Fruit fly (Drosophila melanogaster) whole organism, pupa: Measurements from ENCODE around the gene MsR1.
A peak's percentile ranks its signal among the peaks of the same experiment; 100 is the strongest.

ENCODE experiments used
- CG10348 ChIP-seq: fragments of 200-800 bp; sonication (Bioruptor generic); IDR thresholded peaks from 2 replicates; pipeline ENCODE4 v1.3.6; 2022; ENCODE audit warnings: missing biosample characterization, missing genetic modification characterization
- CG12605 ChIP-seq: fragments of 200-800 bp; sonication (Bioruptor generic); IDR thresholded peaks from 2 replicates; pipeline ENCODE4 v1.3.6; 2022; ENCODE audit warnings: missing biosample characterization, missing genetic modification characterization
- CG13204 ChIP-seq: fragments of 200-800 bp; sonication (Bioruptor generic); optimal IDR thresholded peaks from 2 replicates; lab custom pipeline; 2018; ENCODE audit warnings: missing biosample characterization, mild to moderate bottlenecking, missing genetic modification characterization, moderate library complexity
- CG14655 ChIP-seq: fragments of 200-800 bp; sonication (Bioruptor generic); optimal IDR thresholded peaks from 3 replicates; lab custom pipeline; 2017; ENCODE audit warnings: mild to moderate bottlenecking, missing biosample characterization, missing genetic modification reagents, missing genetic modification characterization
- CG15710 ChIP-seq: fragments of 200-800 bp; sonication (Bioruptor generic); optimal IDR thresholded peaks from 2 replicates; lab custom pipeline; 2018; ENCODE audit warnings: missing biosample characterization, mild to moderate bottlenecking, missing genetic modification characterization, moderate library complexity
- CG17806 ChIP-seq: fragments of 200-800 bp; sonication (Bioruptor generic); optimal IDR thresholded peaks from 2 replicates; lab custom pipeline; 2018; ENCODE audit warnings: missing biosample characterization, mild to moderate bottlenecking, missing genetic modification characterization, moderate library complexity
- CG32121 ChIP-seq: fragments of 200-800 bp; sonication (Bioruptor generic); IDR thresholded peaks from 2 replicates; pipeline ENCODE4 v1.3.6; 2022; ENCODE audit warnings: missing biosample characterization, missing genetic modification characterization
- CG34367 ChIP-seq: fragments of 200-800 bp; sonication (Bioruptor generic); optimal IDR thresholded peaks from 2 replicates; lab custom pipeline; 2018; ENCODE audit warnings: missing biosample characterization, mild to moderate bottlenecking, missing genetic modification characterization
- CG4496 ChIP-seq: fragments of 200-800 bp; sonication (Bioruptor generic); IDR thresholded peaks from 3 replicates; pipeline ENCODE4 v1.3.6; 2022; ENCODE audit warnings: missing biosample characterization, missing genetic modification characterization
- CG8159 ChIP-seq: fragments of 200-800 bp; sonication (Bioruptor generic); optimal IDR thresholded peaks from 3 replicates; lab custom pipeline; 2018; ENCODE audit warnings: missing biosample characterization, mild to moderate bottlenecking, missing genetic modification characterization, moderate library complexity
- CG8301 ChIP-seq: fragments of 200-800 bp; sonication (Bioruptor generic); optimal IDR thresholded peaks from 2 replicates; lab custom pipeline; 2018; ENCODE audit warnings: missing biosample characterization, mild to moderate bottlenecking, missing genetic modification characterization
- CG9948 ChIP-seq: fragments of 200-800 bp; sonication (Bioruptor generic); optimal IDR thresholded peaks from 2 replicates; lab custom pipeline; 2018; ENCODE audit warnings: missing biosample characterization, mild to moderate bottlenecking, missing genetic modification characterization, moderate library complexity
- D1 ChIP-seq: fragments of 200-800 bp; sonication (Bioruptor generic); optimal IDR thresholded peaks from 2 replicates; lab custom pipeline; 2018; ENCODE audit warnings: missing biosample characterization, mild to moderate bottlenecking, missing genetic modification characterization, moderate library complexity
- EcR ChIP-seq: fragments of 200-800 bp; sonication (Bioruptor generic); optimal IDR thresholded peaks from 3 replicates; lab custom pipeline; 2019; ENCODE audit warnings: missing biosample characterization, missing genetic modification characterization, mild to moderate bottlenecking, moderate library complexity, missing genetic modification reagents
- Ets98B ChIP-seq: fragments of 200-800 bp; sonication (Bioruptor generic); IDR thresholded peaks from 2 replicates; pipeline ENCODE4 v1.3.6; 2022; ENCODE audit warnings: missing biosample characterization, missing genetic modification characterization
- Pif1A ChIP-seq: fragments of 200-800 bp; sonication (Bioruptor generic); optimal IDR thresholded peaks from 3 replicates; lab custom pipeline; 2016; ENCODE audit warnings: missing biosample characterization, missing genetic modification characterization
- Pif1B ChIP-seq: fragments of 200-800 bp; sonication (Bioruptor generic); optimal IDR thresholded peaks from 3 replicates; lab custom pipeline; 2016; ENCODE audit warnings: missing biosample characterization, missing genetic modification characterization
- Snoo ChIP-seq: fragments of 200-800 bp; sonication (Bioruptor generic); optimal IDR thresholded peaks from 3 replicates; lab custom pipeline; 2017; ENCODE audit warnings: missing biosample characterization, mild to moderate bottlenecking, missing genetic modification characterization, inconsistent platforms
- fd96Ca ChIP-seq: fragments of 200-800 bp; sonication (Bioruptor generic); IDR thresholded peaks from 3 replicates; pipeline ENCODE4 v1.3.6; 2022; ENCODE audit warnings: missing biosample characterization, missing genetic modification characterization
- gl ChIP-seq: fragments of 200-800 bp; sonication (Bioruptor generic); optimal IDR thresholded peaks from 2 replicates; lab custom pipeline; 2018; ENCODE audit warnings: missing biosample characterization, mild to moderate bottlenecking, missing genetic modification characterization
- rn ChIP-seq: fragments of 200-800 bp; sonication (Bioruptor generic); IDR thresholded peaks from 2 replicates; pipeline ENCODE4 v1.3.6; 2022; ENCODE audit warnings: missing biosample characterization, missing genetic modification characterization

MsR1 gene

DNA sequence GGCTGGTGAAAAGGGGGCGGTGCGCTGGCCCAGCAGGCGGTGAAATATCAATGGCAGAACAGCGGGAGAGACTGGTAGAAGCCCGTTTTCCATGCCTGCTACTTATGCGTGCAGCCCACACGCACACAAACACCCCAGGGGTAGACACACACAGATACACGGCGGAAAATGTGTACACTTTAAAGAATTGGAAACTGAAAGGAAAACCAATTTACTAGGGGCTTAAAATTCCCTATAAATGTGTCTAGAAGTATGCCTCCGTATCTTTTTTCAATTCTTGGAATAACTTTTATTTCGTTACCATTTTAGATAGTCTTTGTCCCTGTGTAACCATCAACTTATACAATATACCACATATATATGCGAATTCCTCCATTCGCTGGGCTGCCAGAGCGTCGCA lies 9.7 kb downstream of the MsR1 start:
- TF ChIP-seq D1, result no peak
- no peak for TF ChIP-seq Pif1B
- no peak for TF ChIP-seq Snoo
- no peak for TF ChIP-seq fd96Ca (GFP tag; lab: Robert Waterston, UW)
- TF ChIP-seq gl (tag; lab: Kevin White, UChicago), result no peak
- TF ChIP-seq EcR (GFP tag; lab: Kevin White, UChicago), result no peak
- TF ChIP-seq Pif1A (GFP tag; lab: Kevin White, UChicago), result no peak
- no peak for TF ChIP-seq CG8159 (tag; lab: Kevin White, UChicago)
- TF ChIP-seq CG13204 (GFP tag; lab: Kevin White, UChicago), result no peak
- TF ChIP-seq CG14655 (GFP tag; lab: Kevin White, UChicago), result no peak

DNA sequence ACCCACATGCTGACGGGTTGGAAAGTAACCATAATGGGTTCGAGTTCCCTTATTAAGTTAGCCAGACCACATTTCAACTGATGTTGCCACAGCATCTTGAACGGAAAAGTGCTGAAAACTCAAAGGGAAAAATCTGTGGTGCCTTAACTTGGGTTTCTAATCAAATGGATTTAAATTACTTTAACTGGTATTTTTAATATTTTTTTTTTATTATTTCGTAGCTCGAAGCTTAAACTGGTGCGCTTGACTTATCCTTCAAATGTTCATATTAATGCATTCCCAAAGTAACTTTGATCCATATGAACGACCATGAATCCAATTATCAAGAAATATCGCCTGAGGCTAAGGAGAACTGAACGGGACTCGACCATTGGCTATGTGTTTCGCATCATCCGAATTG lies 37.8 kb downstream of the MsR1 start, which contains the start of gene CG13801:
Gene CG13801 (plus strand): TSS at position 301 of the 400 bp plus-strand sequence.
- no peak for TF ChIP-seq gl (tag; lab: Kevin White, UChicago)
- TF ChIP-seq rn, result no peak
- TF ChIP-seq CG13204 (GFP tag; lab: Kevin White, UChicago), result no peak
- no peak for TF ChIP-seq EcR (GFP tag; lab: Kevin White, UChicago)
- no peak for TF ChIP-seq Ets98B (GFP tag; lab: Robert Waterston, UW)
- no peak for TF ChIP-seq CG32121 (GFP tag; lab: Robert Waterston, UW)
- no peak for TF ChIP-seq CG34367 (tag; lab: Kevin White, UChicago)
- TF ChIP-seq CG10348 (GFP tag; lab: Robert Waterston, UW), result no peak
- TF ChIP-seq CG17806, result no peak
- no peak for TF ChIP-seq Pif1B
- no peak for TF ChIP-seq CG14655 (GFP tag; lab: Kevin White, UChicago)

DNA sequence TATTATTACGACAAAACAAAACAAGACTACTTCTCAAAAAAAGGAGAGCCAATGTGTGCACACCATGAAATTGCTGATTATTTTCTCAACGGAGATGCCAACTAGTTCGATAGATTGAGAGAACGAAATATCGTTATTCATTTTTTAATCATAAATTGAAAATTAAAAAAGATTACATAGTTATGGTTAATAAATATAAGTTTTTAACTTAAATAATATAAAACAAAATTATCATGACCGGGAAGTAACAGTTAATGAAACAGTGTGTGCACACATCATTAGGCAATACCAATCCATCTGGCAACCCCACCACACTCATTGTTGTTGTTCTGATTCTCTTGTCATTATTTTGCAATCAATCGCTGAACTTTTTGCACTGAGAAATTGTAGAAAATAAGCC lies 49.4 kb downstream of the MsR1 start, which contains the start of the genes CG1317 and CG8993:
Gene CG1317 (minus strand): TSS at position 58 of the 400 bp plus-strand sequence.
Gene CG8993 (plus strand): TSS at position 318 of the 400 bp plus-strand sequence.
- TF ChIP-seq CG15710 (tag; lab: Kevin White, UChicago), result peak; percentile 64
- peak; percentile 29 for TF ChIP-seq CG8159 (tag; lab: Kevin White, UChicago)
- TF ChIP-seq rn, result no peak
- peak; percentile 41; the same call in 1 of the 2 replicates for TF ChIP-seq CG32121 (GFP tag; lab: Robert Waterston, UW)

DNA sequence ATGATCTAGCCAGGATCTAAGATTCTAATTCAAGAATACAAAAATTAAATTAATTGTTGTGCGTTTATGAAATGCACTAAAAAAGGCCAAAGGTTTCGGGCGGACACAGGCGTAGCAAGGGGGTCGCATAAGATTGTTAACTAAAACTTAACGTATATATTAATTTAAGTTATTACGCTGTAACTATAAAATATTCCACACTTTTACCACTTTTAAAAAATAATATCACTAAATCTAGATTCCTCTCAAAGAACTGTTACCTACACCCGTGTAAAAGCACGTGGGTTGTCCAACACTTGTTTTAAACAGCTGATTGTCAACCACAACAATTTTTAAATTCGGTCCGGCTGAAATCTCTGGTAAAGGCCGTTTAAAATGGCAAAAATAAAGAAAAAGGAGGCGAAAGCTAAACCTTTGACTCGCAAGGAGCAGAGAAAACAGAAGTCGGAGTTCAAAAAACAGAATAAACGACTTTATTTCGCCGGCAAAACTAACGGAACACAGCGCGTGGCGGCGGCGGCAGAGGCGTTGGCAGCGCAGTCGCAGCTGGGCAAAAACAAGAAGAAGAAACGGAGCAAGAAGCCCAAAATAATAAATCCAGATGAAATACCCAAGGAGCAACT lies 51.0 kb downstream of the MsR1 start, which contains the start of the genes mRpL23 and CG9004:
Gene mRpL23 (minus strand): TSS at position 284 of the 623 bp plus-strand sequence.
Gene CG9004 (plus strand): TSS at position 308 of the 623 bp plus-strand sequence.
- TF ChIP-seq CG8301 (tag; lab: Kevin White, UChicago) (peak; percentile 99), CG14655 (GFP tag; lab: Kevin White, UChicago) (peak; percentile 99), gl (tag; lab: Kevin White, UChicago) (peak; percentile 96), Pif1A (GFP tag; lab: Kevin White, UChicago) (peak; percentile 99), CG32121 (GFP tag; lab: Robert Waterston, UW) (peak; percentile 100), Snoo (peak; percentile 99), CG17806 (peak; percentile 99), rn (peak; percentile 100), Pif1B (peak; percentile 98), CG8159 (tag; lab: Kevin White, UChicago) (peak; percentile 99), CG15710 (tag; lab: Kevin White, UChicago) (peak; percentile 100), D1 (no peak), Ets98B (GFP tag; lab: Robert Waterston, UW) (peak; percentile 100), CG4496 (peak; percentile 100), fd96Ca (GFP tag; lab: Robert Waterston, UW) (peak; percentile 100), CG10348 (GFP tag; lab: Robert Waterston, UW) (peak; percentile 99), CG13204 (GFP tag; lab: Kevin White, UChicago) (peak; percentile 95), CG9948 (tag; lab: Kevin White, UChicago) (peak; percentile 99), CG12605 (GFP tag; lab: Robert Waterston, UW) (peak; percentile 99), EcR (GFP tag; lab: Kevin White, UChicago) (peak; percentile 39), CG34367 (tag; lab: Kevin White, UChicago) (peak; percentile 99)

DNA sequence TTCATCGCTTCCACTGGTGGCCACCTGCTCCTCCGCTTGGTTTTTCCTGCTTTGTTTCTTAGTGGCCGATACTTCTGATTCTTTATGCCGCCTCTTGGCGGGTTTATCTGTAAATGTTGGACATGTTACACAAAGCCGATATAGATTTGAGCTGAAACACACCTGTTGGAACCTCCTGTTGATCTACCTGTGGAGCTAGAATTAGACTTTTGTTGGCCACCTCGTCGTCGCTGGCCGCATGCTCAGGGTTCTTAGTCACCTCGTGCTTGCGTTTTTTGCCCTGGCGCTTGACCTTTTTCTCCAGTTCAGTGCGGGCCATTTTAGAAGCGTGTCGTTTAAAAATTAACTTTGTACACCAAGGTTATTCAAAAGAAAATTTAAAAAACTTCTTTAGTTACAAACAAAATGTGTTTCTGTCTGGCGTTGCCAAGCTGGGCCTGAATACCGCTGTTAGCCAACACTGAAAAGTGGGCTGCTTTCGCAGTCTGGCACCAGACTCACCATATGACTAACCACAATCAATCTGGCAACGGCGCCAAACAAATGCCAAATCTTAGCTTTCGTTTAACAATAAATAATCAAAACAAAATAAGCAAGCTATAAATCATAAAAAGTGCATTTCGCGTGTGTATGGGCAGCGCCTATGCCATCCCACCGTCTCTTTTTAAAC lies 54.8 kb downstream of the MsR1 start, which contains the start of the genes CG15877 and Svil:
Gene CG15877 (minus strand): TSS at position 443 of the 670 bp plus-strand sequence.
Gene Svil (plus strand): TSS at position 542 of the 670 bp plus-strand sequence.
- TF ChIP-seq Snoo (peak; percentile 3), EcR (GFP tag; lab: Kevin White, UChicago) (no peak), CG12605 (GFP tag; lab: Robert Waterston, UW) (peak; percentile 70), CG14655 (GFP tag; lab: Kevin White, UChicago) (no peak), fd96Ca (GFP tag; lab: Robert Waterston, UW) (no peak)

DNA sequence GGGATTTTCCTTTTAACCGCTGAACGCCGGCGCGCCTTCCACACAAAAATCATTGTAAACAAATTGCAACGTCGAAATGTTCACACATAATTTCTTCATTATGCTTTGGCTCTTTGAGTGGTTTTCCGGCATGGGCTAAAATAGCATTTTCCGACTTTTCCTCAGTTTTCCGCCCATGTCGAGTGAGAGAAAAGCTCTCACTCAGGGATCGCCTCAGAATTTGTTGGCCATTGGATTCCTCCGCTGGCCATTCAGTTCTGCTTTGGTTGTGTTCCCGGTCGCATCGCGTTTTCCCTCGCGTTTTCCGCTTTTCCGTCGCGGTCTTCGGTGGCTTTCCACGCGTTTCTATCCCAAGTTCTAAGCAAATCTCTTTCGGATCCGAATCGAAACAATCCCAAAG lies 56.1 kb downstream of the MsR1 start:
- no peak for TF ChIP-seq CG13204 (GFP tag; lab: Kevin White, UChicago)
- TF ChIP-seq CG10348 (GFP tag; lab: Robert Waterston, UW), result no peak
- no peak for TF ChIP-seq rn
- TF ChIP-seq CG8301 (tag; lab: Kevin White, UChicago), result no peak
- TF ChIP-seq Ets98B (GFP tag; lab: Robert Waterston, UW), result no peak
- no peak for TF ChIP-seq Snoo
- no peak for TF ChIP-seq CG12605 (GFP tag; lab: Robert Waterston, UW)
- TF ChIP-seq CG14655 (GFP tag; lab: Kevin White, UChicago), result no peak
- no peak for TF ChIP-seq CG8159 (tag; lab: Kevin White, UChicago)
- TF ChIP-seq, all 21 proteins: peak for 0
